Worm (Caenorhabditis elegans) whole organism, young adult: ENCODE measurements around the gene C05D11.5.

ENCODE experiments used
- B0019.2 ChIP-seq: fragments of 200-800 bp; sonication (Bioruptor generic); conservative IDR thresholded peaks from 2 replicates; pipeline ENCODE4 v1.3.6; 2022; ENCODE audit warnings: missing genetic modification reagents, missing genetic modification characterization, missing compliant biosample characterization
- F22D6.2 ChIP-seq: sonication (generic microtip); optimal IDR thresholded peaks from 2 replicates; lab custom pipeline; 2016; ENCODE audit warnings: mild to moderate bottlenecking, missing genetic modification characterization, missing compliant biosample characterization
- F23B12.7 ChIP-seq: sonication (generic microtip); optimal IDR thresholded peaks from 2 replicates; lab custom pipeline; 2017; ENCODE audit warnings: missing genetic modification characterization, mild to moderate bottlenecking, missing compliant biosample characterization, antibody characterized with exemption, moderate library complexity; ENCODE audit not compliant: insufficient read depth
- F37B4.10 ChIP-seq: fragments of 200-800 bp; sonication (Bioruptor generic); IDR thresholded peaks from 2 replicates; pipeline ENCODE4 v1.3.6; 2022; ENCODE audit warnings: missing genetic modification characterization, missing compliant biosample characterization
- F49E8.2 ChIP-seq: sonication (generic microtip); optimal IDR thresholded peaks from 3 replicates; lab custom pipeline; 2017; ENCODE audit warnings: missing genetic modification characterization, mild to moderate bottlenecking, missing compliant biosample characterization, antibody characterized with exemption, moderate library complexity; ENCODE audit not compliant: insufficient read depth
- K12H6.12 ChIP-seq: fragments of 200-800 bp; sonication (Bioruptor generic); optimal IDR thresholded peaks from 2 replicates; lab custom pipeline; 2018; ENCODE audit warnings: mild to moderate bottlenecking, missing genetic modification characterization, missing compliant biosample characterization
- athp-1 ChIP-seq: sonication (generic microtip); optimal IDR thresholded peaks from 2 replicates; lab custom pipeline; 2017; ENCODE audit warnings: mild to moderate bottlenecking, missing genetic modification characterization, missing compliant biosample characterization
- attf-3 ChIP-seq: fragments of 200-800 bp; sonication (Bioruptor generic); conservative IDR thresholded peaks from 2 replicates; pipeline ENCODE4 v1.3.6; 2022; ENCODE audit warnings: missing genetic modification reagents, missing genetic modification characterization, missing compliant biosample characterization
- attf-6 ChIP-seq: fragments of 200-800 bp; sonication (Bioruptor generic); IDR thresholded peaks from 2 replicates; pipeline ENCODE4 v1.3.6; 2022; ENCODE audit warnings: missing genetic modification reagents, missing genetic modification characterization, missing compliant biosample characterization
- bed-2 ChIP-seq: fragments of 200-800 bp; sonication (Bioruptor generic); IDR thresholded peaks from 2 replicates; pipeline ENCODE4 v1.3.6; 2022; ENCODE audit warnings: missing genetic modification reagents, missing genetic modification characterization, missing compliant biosample characterization
- ccch-3 ChIP-seq: fragments of 200-800 bp; sonication (Bioruptor generic); optimal IDR thresholded peaks from 2 replicates; lab custom pipeline; 2018; ENCODE audit warnings: mild to moderate bottlenecking, missing genetic modification characterization, missing compliant biosample characterization
- cebp-2 ChIP-seq: fragments of 200-800 bp; sonication (Bioruptor generic); IDR thresholded peaks from 2 replicates; pipeline ENCODE4 v1.3.6; 2022; ENCODE audit warnings: missing genetic modification characterization, missing compliant biosample characterization
- ceh-100 ChIP-seq: fragments of 200-800 bp; sonication (Bioruptor generic); IDR thresholded peaks from 2 replicates; pipeline ENCODE4 v1.3.6; 2022; ENCODE audit warnings: missing genetic modification reagents, missing genetic modification characterization, missing compliant biosample characterization
- ceh-27 ChIP-seq: fragments of 200-800 bp; sonication (Bioruptor generic); optimal IDR thresholded peaks from 2 replicates; lab custom pipeline; 2018; ENCODE audit warnings: mild to moderate bottlenecking, missing genetic modification characterization, moderate library complexity, missing compliant biosample characterization
- ceh-79 ChIP-seq: sonication (generic microtip); optimal IDR thresholded peaks from 2 replicates; lab custom pipeline; 2017; ENCODE audit warnings: mild to moderate bottlenecking, missing genetic modification characterization, missing compliant biosample characterization
- ceh-91 ChIP-seq: fragments of 200-800 bp; sonication (Bioruptor generic); IDR thresholded peaks from 2 replicates; pipeline ENCODE4 v1.3.6; 2022; ENCODE audit warnings: missing genetic modification reagents, missing genetic modification characterization, missing compliant biosample characterization
- chd-7 ChIP-seq: sonication (generic microtip); optimal IDR thresholded peaks from 2 replicates; lab custom pipeline; 2016; ENCODE audit warnings: mild to moderate bottlenecking, missing genetic modification characterization, moderate library complexity, missing compliant biosample characterization
- die-1 ChIP-seq: sonication (generic microtip); optimal IDR thresholded peaks from 2 replicates; lab custom pipeline; 2016; ENCODE audit warnings: missing genotype, mild to moderate bottlenecking, missing genetic modification characterization, missing compliant biosample characterization
- dpff-1 ChIP-seq: sonication (generic microtip); optimal IDR thresholded peaks from 2 replicates; lab custom pipeline; 2017; ENCODE audit warnings: mild to moderate bottlenecking, missing genetic modification characterization, missing compliant biosample characterization
- egrh-3 ChIP-seq: fragments of 200-800 bp; sonication (Bioruptor generic); IDR thresholded peaks from 2 replicates; pipeline ENCODE4 v1.3.6; 2022; ENCODE audit warnings: missing genetic modification reagents, missing genetic modification characterization, missing compliant biosample characterization
- ekl-4 ChIP-seq: fragments of 200-800 bp; sonication (Bioruptor generic); IDR thresholded peaks from 2 replicates; pipeline ENCODE4 v1.3.6; 2022; ENCODE audit warnings: missing genetic modification reagents, missing genetic modification characterization, missing compliant biosample characterization
- ets-4 ChIP-seq: fragments of 200-800 bp; sonication (Bioruptor generic); optimal IDR thresholded peaks from 2 replicates; lab custom pipeline; 2018; ENCODE audit warnings: mild to moderate bottlenecking, missing genetic modification characterization, missing compliant biosample characterization
- fkh-3 ChIP-seq: sonication (generic microtip); optimal IDR thresholded peaks from 2 replicates; lab custom pipeline; 2016; ENCODE audit warnings: mild to moderate bottlenecking, missing genetic modification characterization, missing compliant biosample characterization
- hmg-20 ChIP-seq: fragments of 200-800 bp; sonication (Bioruptor generic); IDR thresholded peaks from 2 replicates; pipeline ENCODE4 v1.3.6; 2022; ENCODE audit warnings: missing genetic modification reagents, missing genetic modification characterization, missing compliant biosample characterization
- hsf-1 ChIP-seq: fragments of 200-800 bp; sonication (Bioruptor generic); IDR thresholded peaks from 2 replicates; pipeline ENCODE4 v1.3.6; 2022; ENCODE audit warnings: missing genetic modification reagents, missing genetic modification characterization, missing compliant biosample characterization
- lin-26 ChIP-seq: fragments of 200-800 bp; sonication (Bioruptor generic); IDR thresholded peaks from 2 replicates; pipeline ENCODE4 v1.3.6; 2022; ENCODE audit warnings: missing genetic modification reagents, missing genetic modification characterization, missing compliant biosample characterization
- lin-35 ChIP-seq, 3 experiments: fragments of 150-350 bp in 2 of 3; sonication (generic microtip) in 1 of 3; optimal IDR thresholded peaks; 2 replicates each; lab custom pipeline; 2014 to 2018; ENCODE audit warnings: missing biosample characterization in 3 of 3, missing genetic modification characterization in 3 of 3, missing genetic modification reagents in 3 of 3
- lin-40 ChIP-seq: sonication (generic microtip); optimal IDR thresholded peaks from 2 replicates; lab custom pipeline; 2016; ENCODE audit warnings: missing genetic modification characterization, mild to moderate bottlenecking, missing compliant biosample characterization, missing genotype, missing genetic modification reagents
- lin-54 ChIP-seq: fragments of 200-800 bp; sonication (Bioruptor generic); optimal IDR thresholded peaks from 2 replicates; lab custom pipeline; 2018; ENCODE audit warnings: mild to moderate bottlenecking, missing genetic modification characterization, missing compliant biosample characterization
- lir-1 ChIP-seq: fragments of 200-800 bp; sonication (Bioruptor generic); conservative IDR thresholded peaks from 2 replicates; pipeline ENCODE4 v1.3.6; 2022; ENCODE audit warnings: missing genetic modification reagents, missing genetic modification characterization, missing compliant biosample characterization
- madf-3 ChIP-seq: fragments of 200-800 bp; sonication (Bioruptor generic); IDR thresholded peaks from 2 replicates; pipeline ENCODE4 v1.3.6; 2022; ENCODE audit warnings: missing genetic modification reagents, missing genetic modification characterization, missing compliant biosample characterization
- mel-28 ChIP-seq: sonication (generic microtip); optimal IDR thresholded peaks from 2 replicates; lab custom pipeline; 2016; ENCODE audit warnings: borderline replicate concordance, mild to moderate bottlenecking, missing genetic modification characterization, missing compliant biosample characterization
- nfyb-1 ChIP-seq: fragments of 200-800 bp; sonication (Bioruptor generic); IDR thresholded peaks from 2 replicates; pipeline ENCODE4 v1.3.6; 2022; ENCODE audit warnings: missing genetic modification reagents, missing genetic modification characterization, missing compliant biosample characterization
- nhr-80 ChIP-seq: sonication (generic microtip); optimal IDR thresholded peaks from 2 replicates; lab custom pipeline; 2016; ENCODE audit warnings: missing genetic modification characterization, missing compliant biosample characterization
- nhr-90 ChIP-seq: sonication (generic microtip); optimal IDR thresholded peaks from 2 replicates; lab custom pipeline; 2016; ENCODE audit warnings: missing genotype, mild to moderate bottlenecking, missing genetic modification characterization, missing compliant biosample characterization
- pbrm-1 ChIP-seq: fragments of 200-800 bp; sonication (Bioruptor generic); IDR thresholded peaks from 2 replicates; pipeline ENCODE4 v1.3.6; 2022; ENCODE audit warnings: missing genetic modification reagents, missing genetic modification characterization, missing compliant biosample characterization
- rcor-1 ChIP-seq: fragments of 200-800 bp; sonication (Bioruptor generic); IDR thresholded peaks from 2 replicates; pipeline ENCODE4 v1.3.6; 2022; ENCODE audit warnings: missing genetic modification reagents, missing genetic modification characterization, missing compliant biosample characterization
- rec-8 ChIP-seq, 2 experiments: sonication (generic microtip); optimal IDR thresholded peaks; 2 replicates each; lab custom pipeline; 2016; ENCODE audit warnings: mild to moderate bottlenecking in 2 of 2, missing genetic modification characterization in 2 of 2, missing genetic modification reagents in 2 of 2, missing genotype in 2 of 2, missing biosample characterization in 1 of 2, missing compliant biosample characterization in 1 of 2, moderate library complexity in 1 of 2
- snpc-3.4 ChIP-seq: sonication (generic microtip); optimal IDR thresholded peaks from 2 replicates; lab custom pipeline; 2017; ENCODE audit warnings: missing genetic modification characterization, mild to moderate bottlenecking, missing compliant biosample characterization, antibody characterized with exemption, moderate library complexity, missing genotype, missing genetic modification reagents
- somi-1 ChIP-seq: fragments of 200-800 bp; sonication (Bioruptor generic); optimal IDR thresholded peaks from 2 replicates; lab custom pipeline; 2018; ENCODE audit warnings: mild to moderate bottlenecking, missing genetic modification characterization, missing compliant biosample characterization
- tbp1 ChIP-seq: fragments of 200-800 bp; sonication (Bioruptor generic); optimal IDR thresholded peaks from 2 replicates; lab custom pipeline; 2018; ENCODE audit warnings: mild to moderate bottlenecking, missing genetic modification characterization, missing compliant biosample characterization
- unc-62 ChIP-seq: fragments of 150-350 bp; optimal IDR thresholded peaks from 2 replicates; lab custom pipeline; 2014; ENCODE audit warnings: missing biosample characterization, missing genetic modification reagents, missing genetic modification characterization
- xnd-1 ChIP-seq: sonication (generic microtip); optimal IDR thresholded peaks from 2 replicates; lab custom pipeline; 2016; ENCODE audit warnings: missing genotype, missing genetic modification reagents, missing genetic modification characterization, missing compliant biosample characterization
- zfh-2 ChIP-seq: fragments of 200-800 bp; sonication (Bioruptor generic); conservative IDR thresholded peaks from 2 replicates; pipeline ENCODE4 v1.3.6; 2022; ENCODE audit warnings: missing genetic modification reagents, missing genetic modification characterization, missing compliant biosample characterization
- ztf-26 ChIP-seq: sonication (generic microtip); optimal IDR thresholded peaks from 2 replicates; lab custom pipeline; 2017; ENCODE audit warnings: missing genetic modification characterization, missing compliant biosample characterization
- ztf-28 ChIP-seq: fragments of 200-800 bp; sonication (Bioruptor generic); IDR thresholded peaks from 2 replicates; pipeline ENCODE4 v1.3.6; 2022; ENCODE audit warnings: missing genetic modification reagents, missing genetic modification characterization, missing compliant biosample characterization

The C05D11.5 gene

DNA sequence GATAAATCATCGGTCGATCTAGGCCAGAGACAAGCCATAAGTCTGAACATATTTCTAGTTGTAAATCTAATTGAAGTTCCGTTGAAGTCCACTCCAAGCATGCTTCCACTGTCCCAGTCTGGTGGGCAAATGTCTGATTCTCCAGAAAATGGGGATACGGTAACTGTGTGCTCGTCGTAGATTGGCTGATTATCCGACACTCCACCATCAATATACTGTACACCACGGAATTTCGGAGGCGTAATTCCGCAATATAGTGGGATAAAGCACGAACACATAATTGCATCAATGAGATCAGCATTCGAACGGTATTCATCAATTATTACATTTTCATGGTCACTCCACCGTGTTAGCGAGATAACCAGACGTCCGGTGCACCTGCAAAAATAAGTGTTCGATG, 6.4 kb upstream of the C05D11.5 start:
- TF ChIP-seq K12H6.12 (tag; lab: Kevin White, UChicago) (no peak), nfyb-1 (GFP tag; lab: Robert Waterston, UW) (0 out of 2 replicates have a peak, but pooled peaks have one; percentile 6), athp-1 (tag; lab: Kevin White, UChicago) (no peak), ztf-28 (GFP tag; lab: Robert Waterston, UW) (no peak), ztf-26 (peak; percentile 41), tbp1 (no peak), madf-3 (0 out of 2 replicates have a peak, but pooled peaks have one; percentile 18), chd-7 (tag; lab: Kevin White, UChicago) (no peak), ceh-91 (GFP tag; lab: Robert Waterston, UW) (no peak), rcor-1 (no peak), snpc-3.4 (tag; lab: Kevin White, UChicago) (no peak), hsf-1 (GFP tag; lab: Robert Waterston, UW) (0 out of 2 replicates have a peak, but pooled peaks have one; percentile 35)

DNA sequence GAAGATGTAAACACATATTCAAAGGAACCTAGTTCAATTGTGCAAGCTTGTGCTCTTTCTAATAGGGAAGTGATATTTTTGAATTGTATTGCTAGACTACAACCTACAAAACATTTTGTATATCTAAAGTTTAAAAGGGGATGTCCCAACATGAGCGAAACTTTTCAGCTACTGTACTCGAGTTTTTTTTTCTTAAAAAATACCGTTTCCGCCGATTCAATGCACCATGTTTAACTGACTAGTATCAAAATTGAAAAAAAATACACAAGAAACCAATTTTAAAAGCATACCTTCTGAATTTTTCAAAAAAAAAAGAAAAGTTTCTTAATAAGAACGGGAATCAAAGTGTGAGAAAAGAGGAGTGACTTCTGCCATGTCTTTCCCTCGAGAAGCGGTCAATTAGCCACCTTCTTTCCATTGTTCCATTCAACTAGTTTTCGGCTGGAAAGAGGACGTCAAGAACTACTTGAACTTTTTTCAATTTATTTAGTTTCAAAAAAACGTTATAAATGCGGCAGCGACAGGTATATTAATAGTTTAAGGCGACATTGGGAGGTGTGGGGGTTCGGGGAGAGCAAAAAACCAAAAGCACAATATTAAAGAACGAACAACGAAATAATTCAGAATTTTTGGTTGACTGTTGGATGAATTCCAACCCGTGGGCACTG, 3.6 kb upstream of the C05D11.5 start, which contains the start of gene nas-4:
TSS of gene nas-4 (minus strand) at position 351 of the 668 bp plus-strand sequence.
- no peak for TF ChIP-seq ceh-100 (GFP tag; lab: Robert Waterston, UW)
- peak; percentile 5; the same call in 1 of the 2 replicates for TF ChIP-seq cebp-2 (GFP tag; lab: Robert Waterston, UW)
- TF ChIP-seq die-1 (tag; lab: Kevin White, UChicago) = no peak
- no peak for TF ChIP-seq F23B12.7
- peak; percentile 22 for TF ChIP-seq fkh-3 (tag; lab: Kevin White, UChicago)
- TF ChIP-seq rec-8 (tag; optimal IDR thresholded peaks at IDR 0.05; lab: Kevin White, UChicago) = no peak
- TF ChIP-seq lir-1 (GFP tag; lab: Robert Waterston, UW) = no peak
- 0 out of 2 replicates have a peak, but pooled peaks have one; percentile 12 for TF ChIP-seq ekl-4 (GFP tag; lab: Robert Waterston, UW)
- TF ChIP-seq ceh-79 (tag; lab: Kevin White, UChicago) = no peak
- no peak for TF ChIP-seq F22D6.2 (tag; lab: Kevin White, UChicago)
- no peak for TF ChIP-seq F49E8.2 (tag; lab: Kevin White, UChicago)
- TF ChIP-seq lin-26 (GFP tag; lab: Robert Waterston, UW) = peak; percentile 80
- TF ChIP-seq egrh-3 = no peak
- TF ChIP-seq attf-6 (GFP tag; lab: Robert Waterston, UW) = no peak
- TF ChIP-seq lin-54 = no peak
- no peak for TF ChIP-seq bed-2 (GFP tag; lab: Robert Waterston, UW)
- no peak for TF ChIP-seq hmg-20 (GFP tag; lab: Robert Waterston, UW)
- TF ChIP-seq nhr-80 (tag; lab: Kevin White, UChicago) = no peak
- 0 out of 2 replicates have a peak, but pooled peaks have one; percentile 70 for TF ChIP-seq madf-3
- peak; percentile 29 for TF ChIP-seq lin-40
- TF ChIP-seq dpff-1 (tag; lab: Kevin White, UChicago) = no peak
- TF ChIP-seq B0019.2 (GFP tag; lab: Robert Waterston, UW) = no peak
- peak; percentile 35 for TF ChIP-seq ceh-27 (GFP tag; lab: Kevin White, UChicago)
- no peak for TF ChIP-seq attf-3 (GFP tag; lab: Robert Waterston, UW)
- no peak for TF ChIP-seq lin-35 (GFP tag; optimal IDR thresholded peaks at IDR 0.05; lab: Kevin White, UChicago)
- TF ChIP-seq unc-62 (GFP tag; lab: Kevin White, UChicago) = no peak
- peak; percentile 35 for TF ChIP-seq nhr-90 (tag; lab: Kevin White, UChicago)
- TF ChIP-seq xnd-1 (tag; lab: Kevin White, UChicago) = no peak
- TF ChIP-seq pbrm-1 = 0 out of 2 replicates have a peak, but pooled peaks have one; percentile 25
- no peak for TF ChIP-seq F37B4.10 (GFP tag; lab: Robert Waterston, UW)
- TF ChIP-seq mel-28 = peak; percentile 29
- no peak for TF ChIP-seq ets-4 (GFP tag; lab: Kevin White, UChicago)
- no peak for TF ChIP-seq ccch-3
- no peak for TF ChIP-seq somi-1 (GFP tag; lab: Kevin White, UChicago)
- TF ChIP-seq zfh-2 (GFP tag; lab: Robert Waterston, UW) = no peak
